Worm (Caenorhabditis elegans): Measurements from ENCODE around the gene drr-2.
A peak's percentile ranks its signal among the peaks of the same experiment; 100 is the strongest.

The drr-2 gene

ce11 chrIII:13625650-13626430 lies 17.5 kb downstream of the drr-2 start:
- no peak for TF ChIP-seq hmg-11 (tag; optimal IDR thresholded peaks at IDR 0.05)
- peak; percentile 30 for TF ChIP-seq elt-2 (tag; optimal IDR thresholded peaks at IDR 0.05)
- no peak for TF ChIP-seq egl-27 (tag; optimal IDR thresholded peaks at IDR 0.05)
- no peak for TF ChIP-seq mdl-1 (tag; optimal IDR thresholded peaks at IDR 0.05)
- TF ChIP-seq nhr-67 (tag; optimal IDR thresholded peaks at IDR 0.05) = no peak
- peak; percentile 6 for TF ChIP-seq ceh-28 (tag; optimal IDR thresholded peaks at IDR 0.05)
- no peak for TF ChIP-seq tbx-2 (tag; optimal IDR thresholded peaks at IDR 0.05)
- no peak for TF ChIP-seq lin-39 (tag; optimal IDR thresholded peaks at IDR 0.05)
- peak; percentile 58 for TF ChIP-seq ama-1 (optimal IDR thresholded peaks at IDR 0.05)
- no peak for TF ChIP-seq ceh-9 (tag; optimal IDR thresholded peaks at IDR 0.05)
- TF ChIP-seq elt-3 (tag; optimal IDR thresholded peaks at IDR 0.05) = no peak

- TF ChIP-seq egl-5 (tag; optimal IDR thresholded peaks at IDR 0.05) (no peak), ama-1 (optimal IDR thresholded peaks at IDR 0.05) (peak; percentile 45), nhr-43 (tag; optimal IDR thresholded peaks at IDR 0.05; ENCODE audit: poor library complexity, severe bottlenecking) (peak; percentile 13)
Observed at ce11 chrIII:13624226-13624625, 19.1 kb downstream of the drr-2 start, which contains the start of gene taf-9. taf-9 (plus strand) TSS chrIII:13624276.

ce11 chrIII:13623014-13623413 lies 20.4 kb downstream of the drr-2 start, which contains the start of gene mlc-5:
mlc-5 (plus strand) TSS chrIII:13623314.
- TF ChIP-seq fos-1 (tag; optimal IDR thresholded peaks at IDR 0.05) = no peak
- TF ChIP-seq zag-1 (tag; optimal IDR thresholded peaks at IDR 0.05) = no peak
- TF ChIP-seq ceh-28 (tag; optimal IDR thresholded peaks at IDR 0.05) = no peak
- TF ChIP-seq egl-27 (tag; optimal IDR thresholded peaks at IDR 0.05) = no peak
- TF ChIP-seq nhr-43 (tag; optimal IDR thresholded peaks at IDR 0.05; ENCODE audit: poor library complexity, severe bottlenecking) = no peak

- no peak for TF ChIP-seq fkh-10 (GFP tag; optimal IDR thresholded peaks at IDR 0.05)
- peak; percentile 25 for TF ChIP-seq snpc-4 (tag; optimal IDR thresholded peaks at IDR 0.05)
- no peak for TF ChIP-seq skn-1 (tag; optimal IDR thresholded peaks at IDR 0.05)
- TF ChIP-seq aly-2 (tag; optimal IDR thresholded peaks at IDR 0.05) = no peak
- peak; percentile 21 for TF ChIP-seq lin-15B (tag; optimal IDR thresholded peaks at IDR 0.05)
- peak; percentile 62 for TF ChIP-seq pha-4 (tag; optimal IDR thresholded peaks at IDR 0.05)
- TF ChIP-seq hmg-11 (tag; optimal IDR thresholded peaks at IDR 0.05) = peak; percentile 76
- peak; percentile 16 for TF ChIP-seq elt-2 (tag; optimal IDR thresholded peaks at IDR 0.05)
- TF ChIP-seq nhr-25 (tag; optimal IDR thresholded peaks at IDR 0.05) = peak; percentile 13
- peak; percentile 60 for TF ChIP-seq nfya-1 (tag; optimal IDR thresholded peaks at IDR 0.05; ENCODE audit: insufficient read depth)
- no peak for TF ChIP-seq egl-27 (tag; optimal IDR thresholded peaks at IDR 0.05)
Observed at ce11 chrIII:13622268-13622667, 21.1 kb downstream of the drr-2 start, which contains the start of gene hip-1. hip-1 (minus strand) TSS chrIII:13622492.

ce11 chrIII:13621717-13622116 lies 21.7 kb downstream of the drr-2 start:
- no peak for TF ChIP-seq nhr-23 (tag; optimal IDR thresholded peaks at IDR 0.05)
- no peak for TF ChIP-seq hmg-11 (tag; optimal IDR thresholded peaks at IDR 0.05)
- no peak for TF ChIP-seq nhr-77 (tag; optimal IDR thresholded peaks at IDR 0.05)
- no peak for TF ChIP-seq fos-1 (tag; optimal IDR thresholded peaks at IDR 0.05)
- TF ChIP-seq nhr-25 (tag; optimal IDR thresholded peaks at IDR 0.05) = no peak
- no peak for TF ChIP-seq skn-1 (tag; optimal IDR thresholded peaks at IDR 0.05)
- TF ChIP-seq lin-39 (tag; optimal IDR thresholded peaks at IDR 0.05) = no peak
- no peak for TF ChIP-seq nhr-12 (tag; optimal IDR thresholded peaks at IDR 0.05)
- TF ChIP-seq daf-12 (tag; optimal IDR thresholded peaks at IDR 0.05) = no peak
- no peak for TF ChIP-seq mdl-1 (tag; optimal IDR thresholded peaks at IDR 0.05)
- no peak for TF ChIP-seq nhr-67 (tag; optimal IDR thresholded peaks at IDR 0.05)
- TF ChIP-seq pha-4 (tag; optimal IDR thresholded peaks at IDR 0.05) = no peak
- TF ChIP-seq ceh-28 (tag; optimal IDR thresholded peaks at IDR 0.05) = no peak
- no peak for TF ChIP-seq jun-1 (tag; optimal IDR thresholded peaks at IDR 0.05)
- TF ChIP-seq eor-1 (tag; optimal IDR thresholded peaks at IDR 0.05) = no peak
- no peak for TF ChIP-seq nhr-76 (tag; optimal IDR thresholded peaks at IDR 0.05)
- no peak for TF ChIP-seq ztf-4 (tag; optimal IDR thresholded peaks at IDR 0.05)
- TF ChIP-seq tbx-2 (tag; optimal IDR thresholded peaks at IDR 0.05) = no peak
- TF ChIP-seq aly-2 (tag; optimal IDR thresholded peaks at IDR 0.05) = no peak
- TF ChIP-seq elt-2 (tag; optimal IDR thresholded peaks at IDR 0.05) = no peak
